Fruit fly (Drosophila melanogaster) whole organism, embryonic: ENCODE results near the gene CG5938.

Experiments
- Atf3 ChIP-seq: fragments of 200-800 bp; sonication (Bioruptor generic); optimal IDR thresholded peaks from 3 replicates; lab custom pipeline; 2016; ENCODE audit warnings: missing biosample characterization, missing genetic modification characterization
- CG10654 ChIP-seq: fragments of 200-800 bp; sonication (Bioruptor generic); optimal IDR thresholded peaks from 2 replicates; lab custom pipeline; 2016; ENCODE audit warnings: missing biosample characterization, missing genetic modification characterization
- CG11085 ChIP-seq: fragments of 200-800 bp; sonication (Bioruptor generic); IDR thresholded peaks from 2 replicates; pipeline ENCODE4 v1.3.6; 2022; ENCODE audit warnings: missing biosample characterization, missing genetic modification characterization
- CG12155 ChIP-seq: fragments of 200-800 bp; sonication (Bioruptor generic); optimal IDR thresholded peaks from 3 replicates; lab custom pipeline; 2016; ENCODE audit warnings: missing biosample characterization, missing genetic modification characterization
- CG14014 ChIP-seq: fragments of 200-800 bp; sonication (Bioruptor generic); IDR thresholded peaks from 2 replicates; pipeline ENCODE4 v1.3.6; 2022; ENCODE audit warnings: missing biosample characterization, missing genetic modification characterization
- CG1647 ChIP-seq: fragments of 200-800 bp; sonication (Bioruptor generic); optimal IDR thresholded peaks from 3 replicates; lab custom pipeline; 2016; ENCODE audit warnings: missing biosample characterization, missing genetic modification characterization
- CG17186 ChIP-seq: fragments of 200-800 bp; sonication (Bioruptor generic); optimal IDR thresholded peaks from 3 replicates; lab custom pipeline; 2017; ENCODE audit warnings: missing biosample characterization, missing genetic modification reagents, missing genetic modification characterization
- CG17361 ChIP-seq: fragments of 200-800 bp; sonication (Bioruptor generic); IDR thresholded peaks from 3 replicates; pipeline ENCODE4 v1.3.6; 2022; ENCODE audit warnings: missing biosample characterization, missing genetic modification characterization
- CG2712 ChIP-seq: fragments of 200-800 bp; optimal IDR thresholded peaks from 3 replicates; lab custom pipeline; 2019; ENCODE audit warnings: missing biosample characterization, mild to moderate bottlenecking, missing genetic modification characterization, moderate library complexity
- CG30403 ChIP-seq: fragments of 200-800 bp; sonication (Bioruptor generic); optimal IDR thresholded peaks from 3 replicates; lab custom pipeline; 2016; ENCODE audit warnings: missing biosample characterization, missing genetic modification characterization
- CG33557 ChIP-seq: fragments of 200-800 bp; sonication (Bioruptor generic); optimal IDR thresholded peaks from 2 replicates; lab custom pipeline; 2019; ENCODE audit warnings: missing biosample characterization, mild to moderate bottlenecking, missing genetic modification characterization, moderate library complexity
- CG34224 ChIP-seq: fragments of 200-800 bp; sonication (Bioruptor generic); IDR thresholded peaks from 3 replicates; pipeline ENCODE4 v1.3.6; 2022; ENCODE audit warnings: missing biosample characterization, missing genetic modification characterization; ENCODE audit not compliant: partially characterized antibody
- CG4282 ChIP-seq: fragments of 200-800 bp; sonication (Bioruptor generic); optimal IDR thresholded peaks from 2 replicates; lab custom pipeline; 2016; ENCODE audit warnings: missing biosample characterization, missing genetic modification characterization
- CG6654 ChIP-seq: fragments of 200-800 bp; sonication (Bioruptor generic); optimal IDR thresholded peaks from 2 replicates; lab custom pipeline; 2017; ENCODE audit warnings: missing biosample characterization, mild to moderate bottlenecking, missing genetic modification characterization
- CG6683 ChIP-seq: fragments of 200-800 bp; sonication (Bioruptor generic); optimal IDR thresholded peaks from 2 replicates; lab custom pipeline; 2017; ENCODE audit warnings: missing biosample characterization, mild to moderate bottlenecking, missing genetic modification characterization, missing genetic modification reagents
- CG7745 ChIP-seq: fragments of 200-800 bp; sonication (Bioruptor generic); optimal IDR thresholded peaks from 2 replicates; lab custom pipeline; 2018; ENCODE audit warnings: missing biosample characterization, mild to moderate bottlenecking, missing genetic modification characterization, moderate library complexity
- CHES-1-like ChIP-seq: fragments of 200-800 bp; sonication (Bioruptor generic); optimal IDR thresholded peaks from 2 replicates; lab custom pipeline; 2016; ENCODE audit warnings: missing biosample characterization, missing genetic modification characterization
- Camta ChIP-seq: fragments of 200-800 bp; sonication (Bioruptor generic); optimal IDR thresholded peaks from 2 replicates; lab custom pipeline; 2016; ENCODE audit warnings: missing biosample characterization, missing genetic modification characterization
- D19B ChIP-seq: fragments of 200-800 bp; sonication (Bioruptor generic); optimal IDR thresholded peaks from 2 replicates; lab custom pipeline; 2017; ENCODE audit warnings: missing biosample characterization, mild to moderate bottlenecking, missing genetic modification characterization
- HLHmδ ChIP-seq: fragments of 200-800 bp; sonication (Bioruptor generic); optimal IDR thresholded peaks from 2 replicates; lab custom pipeline; 2018; ENCODE audit warnings: missing biosample characterization, mild to moderate bottlenecking, missing genetic modification characterization, moderate library complexity
- Jarid2 ChIP-seq: fragments of 200-800 bp; sonication (Bioruptor generic); optimal IDR thresholded peaks from 3 replicates; lab custom pipeline; 2017; ENCODE audit warnings: mild to moderate bottlenecking, missing biosample characterization, missing genetic modification reagents, missing genetic modification characterization
- Lim3 ChIP-seq: fragments of 200-800 bp; sonication (Bioruptor generic); IDR thresholded peaks from 2 replicates; pipeline ENCODE4 v1.3.6; 2022; ENCODE audit warnings: missing biosample characterization, missing genetic modification characterization
- Med ChIP-seq: fragments of 200-800 bp; sonication (Bioruptor generic); peaks from one replicate; lab custom pipeline; 2016; ENCODE audit warnings: missing biosample characterization, missing genetic modification characterization, mild to moderate bottlenecking, inconsistent platforms, moderate library complexity
- Xrp1 ChIP-seq: fragments of 200-800 bp; sonication (Bioruptor generic); IDR thresholded peaks from 2 replicates; pipeline ENCODE4 v1.3.6; 2022; ENCODE audit warnings: missing biosample characterization, missing genetic modification characterization
- btn ChIP-seq: fragments of 200-800 bp; sonication (Bioruptor generic); optimal IDR thresholded peaks from 2 replicates; lab custom pipeline; 2016; ENCODE audit warnings: missing biosample characterization, missing genetic modification characterization
- croc ChIP-seq: fragments of 200-800 bp; sonication (Bioruptor generic); conservative IDR thresholded peaks from 3 replicates; pipeline ENCODE4 v1.3.6; 2022; ENCODE audit warnings: missing biosample characterization, missing genetic modification characterization
- dati ChIP-seq: fragments of 200-800 bp; sonication (Bioruptor generic); IDR thresholded peaks from 2 replicates; pipeline ENCODE4 v1.3.6; 2022; ENCODE audit warnings: missing biosample characterization, missing genetic modification characterization
- dmrt99B ChIP-seq: fragments of 200-800 bp; sonication (Bioruptor generic); optimal IDR thresholded peaks from 2 replicates; lab custom pipeline; 2018; ENCODE audit warnings: missing biosample characterization, mild to moderate bottlenecking, missing genetic modification characterization, moderate library complexity
- exex ChIP-seq: fragments of 200-800 bp; sonication (Bioruptor generic); optimal IDR thresholded peaks from 4 replicates; lab custom pipeline; 2018; ENCODE audit warnings: missing biosample characterization, mild to moderate bottlenecking, missing genetic modification characterization, moderate library complexity
- gcm2 ChIP-seq: fragments of 200-800 bp; sonication (Bioruptor generic); optimal IDR thresholded peaks from 2 replicates; lab custom pipeline; 2016; ENCODE audit warnings: missing biosample characterization, missing genetic modification characterization
- gro ChIP-seq: fragments of 200-800 bp; sonication (Bioruptor generic); optimal IDR thresholded peaks from 2 replicates; lab custom pipeline; 2016; ENCODE audit warnings: missing biosample characterization, missing genetic modification characterization
- insv ChIP-seq, 2 experiments: fragments of 200-800 bp; sonication (Bioruptor generic); optimal IDR thresholded peaks; 3 replicates each; lab custom pipeline; 2016 to 2018; ENCODE audit warnings: missing biosample characterization in 2 of 2, missing genetic modification characterization in 2 of 2
- kay ChIP-seq: fragments of 200-800 bp; sonication (Bioruptor generic); optimal IDR thresholded peaks from 2 replicates; lab custom pipeline; 2016; ENCODE audit warnings: missing biosample characterization, missing genetic modification characterization
- ken ChIP-seq: fragments of 200-800 bp; sonication (Bioruptor generic); IDR thresholded peaks from 3 replicates; pipeline ENCODE4 v1.3.6; 2022; ENCODE audit warnings: missing biosample characterization, missing genetic modification characterization
- lilli ChIP-seq: fragments of 200-800 bp; sonication (Bioruptor generic); optimal IDR thresholded peaks from 3 replicates; lab custom pipeline; 2016; ENCODE audit warnings: missing biosample characterization, missing genetic modification characterization
- lmd ChIP-seq: fragments of 200-800 bp; sonication (Bioruptor generic); IDR thresholded peaks from 2 replicates; pipeline ENCODE4 v1.3.6; 2022; ENCODE audit warnings: missing biosample characterization, missing genetic modification characterization
- nerfin-1 ChIP-seq: fragments of 200-800 bp; sonication (Bioruptor generic); optimal IDR thresholded peaks from 3 replicates; lab custom pipeline; 2019; ENCODE audit warnings: missing biosample characterization, mild to moderate bottlenecking, missing genetic modification characterization, moderate library complexity
- nmo ChIP-seq: fragments of 200-800 bp; sonication (Bioruptor generic); optimal IDR thresholded peaks from 2 replicates; lab custom pipeline; 2018; ENCODE audit warnings: missing biosample characterization, mild to moderate bottlenecking, missing genetic modification characterization, moderate library complexity
- prd ChIP-seq, 3 experiments: fragments of >200 bp in 2 of 3; fragments of 200-800 bp in 1 of 3; sonication (Bioruptor generic) in 1 of 3; optimal IDR thresholded peaks in 2 of 3; IDR thresholded peaks in 1 of 3; 2 replicates in 2 of 3; 3 replicates in 1 of 3; pipeline versions ENCODE4 v1.3.6 to Lab custom; 2017 to 2022; ENCODE audit warnings: missing biosample characterization in 1 of 3, missing genetic modification characterization in 1 of 3
- ranshi ChIP-seq: fragments of 200-800 bp; sonication (Bioruptor generic); IDR thresholded peaks from 2 replicates; pipeline ENCODE4 v1.3.6; 2022; ENCODE audit warnings: missing biosample characterization, missing genetic modification characterization
- run ChIP-seq: fragments of 200-800 bp; sonication (Bioruptor generic); optimal IDR thresholded peaks from 3 replicates; lab custom pipeline; 2018; ENCODE audit warnings: missing biosample characterization, mild to moderate bottlenecking, missing genetic modification characterization
- sim ChIP-seq: fragments of 200-800 bp; sonication (Bioruptor generic); IDR thresholded peaks from 2 replicates; pipeline ENCODE4 v1.3.6; 2022; ENCODE audit warnings: missing biosample characterization, missing genetic modification characterization
- slou ChIP-seq: fragments of 200-800 bp; sonication (Bioruptor generic); optimal IDR thresholded peaks from 3 replicates; lab custom pipeline; 2016; ENCODE audit warnings: missing biosample characterization, missing genetic modification characterization
- sna ChIP-seq: fragments of 200-800 bp; sonication (Bioruptor generic); IDR thresholded peaks from 2 replicates; pipeline ENCODE4 v1.3.6; 2022; ENCODE audit warnings: missing biosample characterization, missing genetic modification characterization; ENCODE audit not compliant: partially characterized antibody
- sr ChIP-seq: fragments of 200-800 bp; sonication (Bioruptor generic); IDR thresholded peaks from 3 replicates; pipeline ENCODE4 v1.3.6; 2022; ENCODE audit warnings: missing biosample characterization, missing genetic modification characterization
- stc ChIP-seq: fragments of 200-800 bp; sonication (Bioruptor generic); IDR thresholded peaks from 2 replicates; pipeline ENCODE4 v1.3.6; 2022; ENCODE audit warnings: missing biosample characterization, missing genetic modification characterization
- sug ChIP-seq: fragments of 200-800 bp; optimal IDR thresholded peaks from 2 replicates; lab custom pipeline; 2019; ENCODE audit warnings: missing biosample characterization, mild to moderate bottlenecking, missing genetic modification characterization, moderate library complexity
- tio ChIP-seq: fragments of 200-800 bp; sonication (Bioruptor generic); optimal IDR thresholded peaks from 2 replicates; lab custom pipeline; 2017; ENCODE audit warnings: missing biosample characterization, missing genetic modification characterization, inconsistent platforms
- vnd ChIP-seq: fragments of 200-800 bp; sonication (Bioruptor generic); IDR thresholded peaks from 3 replicates; pipeline ENCODE4 v1.3.6; 2022; ENCODE audit warnings: missing biosample characterization, missing genetic modification characterization; ENCODE audit not compliant: partially characterized antibody

CG5938 gene

dm6 chr3R:27263434-27264215 lies 11.0 kb upstream of the CG5938 start, which contains the start of gene woc (continued):
- TF ChIP-seq CG34224 (peak; percentile 88), insv (GFP tag; optimal IDR thresholded peaks at IDR 0.05; lab: Kevin White, UChicago) (peak in 1 of 2 experiments; percentile 23), gcm2 (GFP tag; lab: Kevin White, UChicago) (peak; percentile 45), Jarid2 (GFP tag; lab: Kevin White, UChicago) (no peak), croc (GFP tag; lab: Robert Waterston, UW) (no peak), CG17361 (no peak; the same call in 1 of the 3 replicates), Lim3 (GFP tag; lab: Robert Waterston, UW) (no peak), sr (GFP tag; lab: Robert Waterston, UW) (peak; percentile 59; the same call in 1 of the 3 replicates), sug (tag; lab: Kevin White, UChicago) (no peak), dmrt99B (tag; lab: Kevin White, UChicago) (no peak), CG2712 (tag; lab: Kevin White, UChicago) (no peak), exex (tag; lab: Kevin White, UChicago) (no peak), lilli (GFP tag; lab: Kevin White, UChicago) (peak; percentile 79), stc (GFP tag; lab: Robert Waterston, UW) (peak; percentile 51; the same call in 1 of the 2 replicates), slou (GFP tag; lab: Kevin White, UChicago) (no peak), vnd (GFP tag; lab: Robert Waterston, UW) (peak; percentile 80), Atf3 (GFP tag; lab: Kevin White, UChicago) (no peak), Med (GFP tag; lab: Kevin White, UChicago) (peak; percentile 93), CG30403 (peak; percentile 73), CG6683 (GFP tag; lab: Kevin White, UChicago) (no peak), ken (no peak; the same call in 2 of the 3 replicates), CG33557 (GFP tag; lab: Kevin White, UChicago) (no peak), prd (optimal IDR thresholded peaks at IDR 0.05; lab: Kevin White, UChicago) (no peak), prd (GFP tag; IDR thresholded peaks at IDR 0.05; lab: Robert Waterston, UW) (peak; percentile 69; the same call in 2 of the 3 replicates), sna (GFP tag; lab: Robert Waterston, UW) (peak; percentile 75), CG1647 (no peak), CHES-1-like (GFP tag; lab: Kevin White, UChicago) (peak; percentile 76), CG14014 (GFP tag; lab: Robert Waterston, UW) (peak; percentile 45; the same call in 1 of the 2 replicates), nmo (GFP tag; lab: Kevin White, UChicago) (peak; percentile 48), D19B (GFP tag; lab: Kevin White, UChicago) (no peak), CG4282 (peak; percentile 71), sim (GFP tag; lab: Robert Waterston, UW) (no peak), CG10654 (peak; percentile 32), ranshi (GFP tag; lab: Robert Waterston, UW) (no peak; the same call in 1 of the 2 replicates), HLHmδ (GFP tag; lab: Kevin White, UChicago) (peak; percentile 14), dati (no peak), CG17186 (peak; percentile 88), CG7745 (tag; lab: Kevin White, UChicago) (no peak), lmd (GFP tag; lab: Robert Waterston, UW) (peak; percentile 44; the same call in 1 of the 2 replicates), CG12155 (GFP tag; lab: Kevin White, UChicago) (no peak), Xrp1 (no peak), btn (GFP tag; lab: Kevin White, UChicago) (no peak), CG6654 (no peak), tio (GFP tag; lab: Kevin White, UChicago) (no peak), gro (no peak), run (no peak), CG11085 (GFP tag; lab: Robert Waterston, UW) (no peak), nerfin-1 (peak; percentile 40), kay (GFP tag; lab: Kevin White, UChicago) (no peak), Camta (GFP tag; lab: Kevin White, UChicago) (peak; percentile 36)
